Worm (Caenorhabditis elegans) whole organism, early embryonic: ENCODE data around the gene B0281.6.
"Not testable (repeated sequence)": the region's sequence is repeated elsewhere in the genome, so short reads cannot be mapped to it uniquely, and the experiment has no call there.

ENCODE experiments used
- B0310.2 ChIP-seq: sonication (generic microtip); optimal IDR thresholded peaks from 2 replicates; lab custom pipeline; 2016; ENCODE audit warnings: mild to moderate bottlenecking, missing genetic modification characterization, missing compliant biosample characterization
- F13C5.2 ChIP-seq: sonication (generic microtip); optimal IDR thresholded peaks from 2 replicates; lab custom pipeline; 2017; ENCODE audit warnings: mild to moderate bottlenecking, missing genetic modification characterization, inconsistent platforms, missing compliant biosample characterization
- aly-1 ChIP-seq: sonication (generic microtip); optimal IDR thresholded peaks from 2 replicates; lab custom pipeline; 2016; ENCODE audit warnings: missing genetic modification characterization, missing compliant biosample characterization
- ama-1 ChIP-seq: fragments of 150-350 bp; optimal IDR thresholded peaks from 2 replicates; lab custom pipeline; 2014
- ceh-13 ChIP-seq: fragments of 200-800 bp; sonication (Bioruptor generic); optimal IDR thresholded peaks from 2 replicates; lab custom pipeline; 2018; ENCODE audit warnings: mild to moderate bottlenecking, missing genetic modification characterization, missing compliant biosample characterization
- ceh-36 ChIP-seq: sonication (generic microtip); optimal IDR thresholded peaks from 2 replicates; lab custom pipeline; 2016; ENCODE audit warnings: missing genetic modification characterization, inconsistent platforms, missing compliant biosample characterization
- ets-7 ChIP-seq: sonication (generic microtip); optimal IDR thresholded peaks from 2 replicates; lab custom pipeline; 2016; ENCODE audit warnings: missing genotype, missing genetic modification characterization, missing compliant biosample characterization
- flt-1 ChIP-seq: fragments of 200-800 bp; sonication (Bioruptor generic); IDR thresholded peaks from 2 replicates; pipeline ENCODE4 v1.3.6; 2022; ENCODE audit warnings: missing genetic modification characterization, missing compliant biosample characterization
- hmbx-1 ChIP-seq: sonication (generic microtip); optimal IDR thresholded peaks from 2 replicates; lab custom pipeline; 2016; ENCODE audit warnings: mild to moderate bottlenecking, missing genetic modification characterization, missing compliant biosample characterization
- hmg-4 ChIP-seq: fragments of 200-800 bp; sonication (Bioruptor generic); optimal IDR thresholded peaks from 2 replicates; lab custom pipeline; 2018; ENCODE audit warnings: mild to moderate bottlenecking, missing genetic modification characterization, missing compliant biosample characterization
- hnd-1 ChIP-seq: sonication (generic microtip); optimal IDR thresholded peaks from 2 replicates; lab custom pipeline; 2016; ENCODE audit warnings: missing genetic modification characterization, missing compliant biosample characterization
- pes-1 ChIP-seq: fragments of 200-800 bp; sonication (Bioruptor generic); IDR thresholded peaks from 2 replicates; pipeline ENCODE4 v1.3.6; 2022; ENCODE audit warnings: missing genetic modification reagents, missing genetic modification characterization, missing compliant biosample characterization
- scrt-1 ChIP-seq: fragments of 200-800 bp; sonication (Bioruptor generic); IDR thresholded peaks from 2 replicates; pipeline ENCODE4 v1.3.6; 2022; ENCODE audit warnings: missing genetic modification characterization, missing compliant biosample characterization
- sea-1 ChIP-seq: fragments of 200-800 bp; sonication (Bioruptor generic); conservative IDR thresholded peaks from 2 replicates; pipeline ENCODE4 v1.3.6; 2022; ENCODE audit warnings: missing genetic modification characterization, missing compliant biosample characterization
- tbx-11 ChIP-seq: fragments of 200-800 bp; sonication (Bioruptor generic); IDR thresholded peaks from 2 replicates; pipeline ENCODE4 v1.3.6; 2022; ENCODE audit warnings: missing genetic modification characterization, missing compliant biosample characterization
- tbx-37 ChIP-seq: fragments of 200-800 bp; sonication (Bioruptor generic); conservative IDR thresholded peaks from 2 replicates; pipeline ENCODE4 v1.3.6; 2022; ENCODE audit warnings: missing genetic modification reagents, missing genetic modification characterization, missing compliant biosample characterization
- tra-4 ChIP-seq: sonication (generic microtip); optimal IDR thresholded peaks from 2 replicates; lab custom pipeline; 2017; ENCODE audit warnings: missing genetic modification characterization, missing compliant biosample characterization

The B0281.6 gene

ce11 chrII:2288798-2289197, 13.4 kb downstream of the B0281.6 start, which contains the start of the genes K09F6.10 and K09F6.13:
Gene K09F6.10 (minus strand): TSS chrII:2288883.
Gene K09F6.13 (plus strand): TSS chrII:2289114.
- TF ChIP-seq hnd-1 (tag; lab: Kevin White, UChicago) (no peak), tbx-37 (GFP tag; lab: Robert Waterston, UW) (no peak), sea-1 (GFP tag; lab: Robert Waterston, UW) (no peak), tbx-11 (no peak), ceh-36 (tag; lab: Kevin White, UChicago) (no peak), pes-1 (GFP tag; lab: Robert Waterston, UW) (no peak), ets-7 (no peak)

- no peak for TF ChIP-seq sea-1 (GFP tag; lab: Robert Waterston, UW)
Measured at ce11 chrII:2284703-2285102, 17.5 kb downstream of the B0281.6 start.

- not testable (repeated sequence) for TF ChIP-seq ets-7; B0310.2 (tag; lab: Kevin White, UChicago); F13C5.2 (tag; lab: Kevin White, UChicago)
Measured at ce11 chrII:2282599-2282998, 19.6 kb downstream of the B0281.6 start, which contains the start of gene K09F6.9. Gene K09F6.9 (minus strand): TSS chrII:2282699.

- no peak for TF ChIP-seq hmbx-1 (tag; lab: Kevin White, UChicago)
- no peak for TF ChIP-seq B0310.2 (tag; lab: Kevin White, UChicago)
- no peak for TF ChIP-seq ceh-13 (GFP tag; lab: Kevin White, UChicago)
- TF ChIP-seq sea-1 (GFP tag; lab: Robert Waterston, UW) = no peak
- TF ChIP-seq ama-1 (lab: Kevin White, UChicago) = no peak
- no peak for TF ChIP-seq F13C5.2 (tag; lab: Kevin White, UChicago)
- no peak for TF ChIP-seq flt-1 (GFP tag; lab: Robert Waterston, UW)
- TF ChIP-seq aly-1 (tag; lab: Kevin White, UChicago) = no peak
- TF ChIP-seq ceh-36 (tag; lab: Kevin White, UChicago) = no peak
- no peak for TF ChIP-seq ets-7
- no peak for TF ChIP-seq hnd-1 (tag; lab: Kevin White, UChicago)
- no peak for TF ChIP-seq pes-1 (GFP tag; lab: Robert Waterston, UW)
- TF ChIP-seq tra-4 = no peak
- TF ChIP-seq tbx-37 (GFP tag; lab: Robert Waterston, UW) = no peak
Measured at ce11 chrII:2279839-2280238, 22.4 kb downstream of the B0281.6 start, which contains the start of gene K09F6.11. Gene K09F6.11 (plus strand): TSS chrII:2280139.

- TF ChIP-seq ceh-13 (GFP tag; lab: Kevin White, UChicago) (no peak), hnd-1 (tag; lab: Kevin White, UChicago) (no peak), pes-1 (GFP tag; lab: Robert Waterston, UW) (no peak), sea-1 (GFP tag; lab: Robert Waterston, UW) (no peak), ama-1 (lab: Kevin White, UChicago) (no peak), hmg-4 (no peak), hmbx-1 (tag; lab: Kevin White, UChicago) (no peak), tbx-11 (no peak), scrt-1 (no peak), ets-7 (no peak), ceh-36 (tag; lab: Kevin White, UChicago) (no peak), flt-1 (GFP tag; lab: Robert Waterston, UW) (no peak), tbx-37 (GFP tag; lab: Robert Waterston, UW) (no peak), F13C5.2 (tag; lab: Kevin White, UChicago) (no peak), tra-4 (no peak), B0310.2 (tag; lab: Kevin White, UChicago) (no peak), aly-1 (tag; lab: Kevin White, UChicago) (no peak)
Measured at ce11 chrII:2279263-2279662, 23.0 kb downstream of the B0281.6 start, which contains the start of gene K09F6.6. Gene K09F6.6 (minus strand): TSS chrII:2279305.

ce11 chrII:2277418-2277817, 24.8 kb downstream of the B0281.6 start, which contains the start of gene K09F6.15:
Gene K09F6.15 (minus strand): TSS chrII:2277518.
- TF ChIP-seq aly-1 (tag; lab: Kevin White, UChicago) = no peak
- no peak for TF ChIP-seq sea-1 (GFP tag; lab: Robert Waterston, UW)
- TF ChIP-seq F13C5.2 (tag; lab: Kevin White, UChicago) = no peak
- TF ChIP-seq ceh-13 (GFP tag; lab: Kevin White, UChicago) = no peak
- no peak for TF ChIP-seq tbx-37 (GFP tag; lab: Robert Waterston, UW)
- no peak for TF ChIP-seq ceh-36 (tag; lab: Kevin White, UChicago)
- TF ChIP-seq hmbx-1 (tag; lab: Kevin White, UChicago) = no peak
- no peak for TF ChIP-seq ets-7
- no peak for TF ChIP-seq hmg-4
- no peak for TF ChIP-seq hnd-1 (tag; lab: Kevin White, UChicago)
- no peak for TF ChIP-seq B0310.2 (tag; lab: Kevin White, UChicago)
- no peak for TF ChIP-seq ama-1 (lab: Kevin White, UChicago)
- TF ChIP-seq tra-4 = no peak
- TF ChIP-seq scrt-1 = no peak
- no peak for TF ChIP-seq tbx-11
- no peak for TF ChIP-seq pes-1 (GFP tag; lab: Robert Waterston, UW)

ce11 chrII:2273750-2274149, 28.5 kb downstream of the B0281.6 start:
- TF ChIP-seq ceh-13 (GFP tag; lab: Kevin White, UChicago) (no peak), hmg-4 (no peak), ama-1 (lab: Kevin White, UChicago) (no peak), tbx-11 (no peak), pes-1 (GFP tag; lab: Robert Waterston, UW) (no peak), aly-1 (tag; lab: Kevin White, UChicago) (no peak), sea-1 (GFP tag; lab: Robert Waterston, UW) (no peak), ceh-36 (tag; lab: Kevin White, UChicago) (no peak)

ce11 chrII:2254861-2255260, 47.4 kb downstream of the B0281.6 start, which contains the start of gene K09F6.3:
Gene K09F6.3 (plus strand): TSS chrII:2255161.
- TF ChIP-seq F13C5.2 (tag; lab: Kevin White, UChicago); scrt-1; hnd-1 (tag; lab: Kevin White, UChicago): not testable (repeated sequence)
